Fruit fly (Drosophila melanogaster) whole organism, embryonic: Measurements from ENCODE around the gene Rpt5.

Experiments used
- Adf1 ChIP-seq: fragments of 200-800 bp; sonication (Bioruptor generic); IDR thresholded peaks from 2 replicates; pipeline ENCODE4 v1.3.6; 2022; ENCODE audit warnings: missing biosample characterization, missing genetic modification characterization
- B-H1 ChIP-seq: fragments of 200-800 bp; sonication (Bioruptor generic); IDR thresholded peaks from 3 replicates; pipeline ENCODE4 v1.3.6; 2022; ENCODE audit warnings: missing biosample characterization, missing genetic modification characterization
- Bdp1 ChIP-seq: fragments of 200-800 bp; sonication (Bioruptor generic); optimal IDR thresholded peaks from 3 replicates; lab custom pipeline; 2016; ENCODE audit warnings: missing biosample characterization, missing genetic modification characterization
- CG10462 ChIP-seq: fragments of 200-800 bp; sonication (Bioruptor generic); optimal IDR thresholded peaks from 2 replicates; lab custom pipeline; 2016; ENCODE audit warnings: missing biosample characterization, missing genetic modification characterization
- CG12071 ChIP-seq: fragments of 200-800 bp; sonication (Bioruptor generic); optimal IDR thresholded peaks from 3 replicates; lab custom pipeline; 2018; ENCODE audit warnings: missing biosample characterization, mild to moderate bottlenecking, missing genetic modification characterization
- CG15011 ChIP-seq: fragments of 200-800 bp; sonication (Bioruptor generic); optimal IDR thresholded peaks from 3 replicates; lab custom pipeline; 2018; ENCODE audit warnings: missing biosample characterization, mild to moderate bottlenecking, missing genetic modification characterization
- CG16813 ChIP-seq: fragments of 200-800 bp; sonication (Bioruptor generic); IDR thresholded peaks from 3 replicates; pipeline ENCODE4 v1.3.6; 2022; ENCODE audit warnings: missing biosample characterization, missing genetic modification characterization; ENCODE audit not compliant: partially characterized antibody
- CG1792 ChIP-seq: fragments of 200-800 bp; sonication (Bioruptor generic); optimal IDR thresholded peaks from 2 replicates; lab custom pipeline; 2016; ENCODE audit warnings: missing biosample characterization, missing genetic modification characterization
- CG18011 ChIP-seq: fragments of 200-800 bp; sonication (Bioruptor generic); optimal IDR thresholded peaks from 2 replicates; lab custom pipeline; 2017; ENCODE audit warnings: missing biosample characterization, missing genetic modification characterization, mild to moderate bottlenecking, moderate library complexity, missing genotype
- CG2199 ChIP-seq: fragments of 200-800 bp; sonication (Bioruptor generic); IDR thresholded peaks from 3 replicates; pipeline ENCODE4 v1.3.6; 2022; ENCODE audit warnings: missing biosample characterization, missing genetic modification characterization
- CG2678 ChIP-seq: fragments of 200-800 bp; sonication (Bioruptor generic); optimal IDR thresholded peaks from 3 replicates; lab custom pipeline; 2019; ENCODE audit warnings: missing biosample characterization, mild to moderate bottlenecking, missing genetic modification characterization, moderate library complexity
- CG32532 ChIP-seq: fragments of 200-800 bp; sonication (Bioruptor generic); IDR thresholded peaks from 2 replicates; pipeline ENCODE4 v1.3.6; 2022; ENCODE audit warnings: missing biosample characterization, missing genetic modification characterization
- CG33213 ChIP-seq: fragments of 200-800 bp; sonication (Bioruptor generic); optimal IDR thresholded peaks from 3 replicates; lab custom pipeline; 2016; ENCODE audit warnings: missing biosample characterization, missing genetic modification characterization
- CG3838 ChIP-seq: fragments of 200-800 bp; sonication (Bioruptor generic); optimal IDR thresholded peaks from 3 replicates; lab custom pipeline; 2016; ENCODE audit warnings: missing biosample characterization, missing genetic modification characterization
- CG4360 ChIP-seq: fragments of 200-800 bp; sonication (Bioruptor generic); IDR thresholded peaks from 2 replicates; pipeline ENCODE4 v1.3.6; 2022; ENCODE audit warnings: missing biosample characterization, missing genetic modification characterization
- CG43689 ChIP-seq: fragments of 200-800 bp; sonication (Bioruptor generic); IDR thresholded peaks from 2 replicates; pipeline ENCODE4 v1.3.6; 2022; ENCODE audit warnings: missing biosample characterization, missing genetic modification characterization
- CG5180 ChIP-seq: fragments of 200-800 bp; sonication (Bioruptor generic); optimal IDR thresholded peaks from 3 replicates; lab custom pipeline; 2017; ENCODE audit warnings: missing biosample characterization, missing genetic modification characterization, mild to moderate bottlenecking, moderate library complexity, missing genetic modification reagents
- CG7357 ChIP-seq: fragments of 200-800 bp; sonication (Bioruptor generic); IDR thresholded peaks from 3 replicates; pipeline ENCODE4 v1.3.6; 2022; ENCODE audit warnings: missing biosample characterization, missing genetic modification characterization
- CG9876 ChIP-seq: fragments of 200-800 bp; sonication (Bioruptor generic); optimal IDR thresholded peaks from 2 replicates; lab custom pipeline; 2016; ENCODE audit warnings: missing biosample characterization, missing genetic modification characterization
- D19B ChIP-seq: fragments of 200-800 bp; sonication (Bioruptor generic); optimal IDR thresholded peaks from 2 replicates; lab custom pipeline; 2017; ENCODE audit warnings: missing biosample characterization, mild to moderate bottlenecking, missing genetic modification characterization
- Dbx ChIP-seq: fragments of 200-800 bp; sonication (Bioruptor generic); IDR thresholded peaks from 3 replicates; pipeline ENCODE4 v1.3.6; 2022; ENCODE audit warnings: missing biosample characterization, missing genetic modification characterization
- Fer1 ChIP-seq: fragments of 200-800 bp; sonication (Bioruptor generic); optimal IDR thresholded peaks from 2 replicates; lab custom pipeline; 2017; ENCODE audit warnings: missing biosample characterization, mild to moderate bottlenecking, missing genetic modification characterization
- H2.0 ChIP-seq: fragments of 200-800 bp; sonication (Bioruptor generic); IDR thresholded peaks from 2 replicates; pipeline ENCODE4 v1.3.6; 2022; ENCODE audit warnings: missing biosample characterization, missing genetic modification characterization
- HLHmδ ChIP-seq: fragments of 200-800 bp; sonication (Bioruptor generic); optimal IDR thresholded peaks from 2 replicates; lab custom pipeline; 2018; ENCODE audit warnings: missing biosample characterization, mild to moderate bottlenecking, missing genetic modification characterization, moderate library complexity
- Hmr ChIP-seq: fragments of 200-800 bp; sonication (Bioruptor generic); optimal IDR thresholded peaks from 3 replicates; lab custom pipeline; 2017; ENCODE audit warnings: mild to moderate bottlenecking, missing biosample characterization, missing genetic modification reagents, missing genetic modification characterization
- Max ChIP-seq: fragments of 200-800 bp; sonication (Bioruptor generic); optimal IDR thresholded peaks from 2 replicates; lab custom pipeline; 2016; ENCODE audit warnings: missing biosample characterization, mild to moderate bottlenecking, missing genetic modification characterization
- Mes4 ChIP-seq: fragments of 200-800 bp; sonication (Bioruptor generic); optimal IDR thresholded peaks from 2 replicates; lab custom pipeline; 2016; ENCODE audit warnings: missing biosample characterization, missing genetic modification characterization
- NC2β ChIP-seq: fragments of 200-800 bp; sonication (Bioruptor generic); optimal IDR thresholded peaks from 2 replicates; lab custom pipeline; 2016; ENCODE audit warnings: missing biosample characterization, missing genetic modification characterization
- PHDP ChIP-seq: fragments of 200-800 bp; sonication (Bioruptor generic); optimal IDR thresholded peaks from 3 replicates; lab custom pipeline; 2018; ENCODE audit warnings: missing biosample characterization, mild to moderate bottlenecking, missing genetic modification characterization, moderate library complexity
- Rfx ChIP-seq: fragments of 200-800 bp; sonication (Bioruptor generic); IDR thresholded peaks from 2 replicates; pipeline ENCODE4 v1.3.6; 2022; ENCODE audit warnings: missing biosample characterization, missing genetic modification characterization
- Spps ChIP-seq: fragments of 200-800 bp; sonication (Bioruptor generic); optimal IDR thresholded peaks from 2 replicates; lab custom pipeline; 2018; ENCODE audit warnings: missing biosample characterization, mild to moderate bottlenecking, missing genetic modification characterization
- Ssrp ChIP-seq: fragments of 200-800 bp; sonication (Bioruptor generic); optimal IDR thresholded peaks from 2 replicates; lab custom pipeline; 2018; ENCODE audit warnings: missing biosample characterization, mild to moderate bottlenecking, missing genetic modification characterization, moderate library complexity
- Xrp1 ChIP-seq: fragments of 200-800 bp; sonication (Bioruptor generic); IDR thresholded peaks from 2 replicates; pipeline ENCODE4 v1.3.6; 2022; ENCODE audit warnings: missing biosample characterization, missing genetic modification characterization
- caup ChIP-seq: fragments of 200-800 bp; sonication (Bioruptor generic); optimal IDR thresholded peaks from 3 replicates; lab custom pipeline; 2017; ENCODE audit warnings: missing biosample characterization, mild to moderate bottlenecking, missing genetic modification characterization, moderate library complexity; ENCODE audit not compliant: severe bottlenecking
- chm ChIP-seq: fragments of 200-800 bp; sonication (Bioruptor generic); IDR thresholded peaks from 2 replicates; pipeline ENCODE4 v1.3.6; 2022; ENCODE audit warnings: missing biosample characterization, missing genetic modification characterization
- corto ChIP-seq: fragments of 200-800 bp; sonication (Bioruptor generic); optimal IDR thresholded peaks from 2 replicates; lab custom pipeline; 2016; ENCODE audit warnings: missing biosample characterization, mild to moderate bottlenecking, missing genetic modification characterization, moderate library complexity
- cwo ChIP-seq: fragments of 200-800 bp; sonication (Bioruptor generic); optimal IDR thresholded peaks from 3 replicates; lab custom pipeline; 2017; ENCODE audit warnings: missing biosample characterization, missing genetic modification characterization, mild to moderate bottlenecking, moderate library complexity, missing genetic modification reagents
- dysf ChIP-seq: fragments of 200-800 bp; sonication (Bioruptor generic); IDR thresholded peaks from 3 replicates; pipeline ENCODE4 v1.3.6; 2022; ENCODE audit warnings: missing biosample characterization, missing genetic modification characterization
- fru ChIP-seq: fragments of >200 bp; optimal IDR thresholded peaks from 2 replicates; lab custom pipeline; 2017
- hbn ChIP-seq: fragments of 200-800 bp; sonication (Bioruptor generic); IDR thresholded peaks from 2 replicates; pipeline ENCODE4 v1.3.6; 2022; ENCODE audit warnings: missing biosample characterization, missing genetic modification characterization; ENCODE audit not compliant: partially characterized antibody
- ind ChIP-seq: fragments of 200-800 bp; sonication (Bioruptor generic); optimal IDR thresholded peaks from 3 replicates; lab custom pipeline; 2016; ENCODE audit warnings: missing biosample characterization, missing genetic modification characterization
- kay ChIP-seq: fragments of 200-800 bp; sonication (Bioruptor generic); optimal IDR thresholded peaks from 2 replicates; lab custom pipeline; 2016; ENCODE audit warnings: missing biosample characterization, missing genetic modification characterization
- lbe ChIP-seq: fragments of 200-800 bp; sonication (Bioruptor generic); optimal IDR thresholded peaks from 2 replicates; lab custom pipeline; 2016; ENCODE audit warnings: missing biosample characterization, mild to moderate bottlenecking, missing genetic modification characterization
- mam ChIP-seq: fragments of 200-800 bp; sonication (Bioruptor generic); optimal IDR thresholded peaks from 3 replicates; lab custom pipeline; 2016; ENCODE audit warnings: missing biosample characterization, missing genetic modification characterization
- mld ChIP-seq: fragments of 200-800 bp; sonication (Bioruptor generic); IDR thresholded peaks from 3 replicates; pipeline ENCODE4 v1.3.6; 2022; ENCODE audit warnings: missing biosample characterization, missing genetic modification characterization; ENCODE audit not compliant: partially characterized antibody
- pfk ChIP-seq: fragments of 200-800 bp; sonication (Bioruptor generic); optimal IDR thresholded peaks from 2 replicates; lab custom pipeline; 2018; ENCODE audit warnings: missing biosample characterization, mild to moderate bottlenecking, missing genetic modification characterization, moderate library complexity
- repo ChIP-seq: fragments of 200-800 bp; sonication (Bioruptor generic); optimal IDR thresholded peaks from 2 replicates; lab custom pipeline; 2016; ENCODE audit warnings: missing biosample characterization, missing genetic modification characterization
- sd ChIP-seq: fragments of 200-800 bp; sonication (Bioruptor generic); optimal IDR thresholded peaks from 3 replicates; lab custom pipeline; 2018; ENCODE audit warnings: missing biosample characterization, mild to moderate bottlenecking, missing genetic modification characterization, moderate library complexity
- shn ChIP-seq: fragments of 200-800 bp; sonication (Bioruptor generic); optimal IDR thresholded peaks from 3 replicates; lab custom pipeline; 2016; ENCODE audit warnings: missing biosample characterization, missing genetic modification characterization
- so ChIP-seq: fragments of 200-800 bp; sonication (Bioruptor generic); IDR thresholded peaks from 3 replicates; pipeline ENCODE4 v1.3.6; 2022; ENCODE audit warnings: missing biosample characterization, missing genetic modification characterization

Rpt5 gene

dm6 chr3R:23767417-23767853 is 14.8 kb downstream of the Rpt5 start, which contains the start of the genes CG10214 and CG10375 (continued):
- TF ChIP-seq PHDP (tag; lab: Kevin White, UChicago): peak; percentile 71
- no peak for TF ChIP-seq B-H1 (GFP tag; lab: Robert Waterston, UW)
- TF ChIP-seq Dbx (GFP tag; lab: Robert Waterston, UW): peak; percentile 73; the same call in 2 of the 3 replicates
- TF ChIP-seq CG9876 (GFP tag; lab: Kevin White, UChicago): peak; percentile 74
- peak; percentile 11 for TF ChIP-seq CG12071 (GFP tag; lab: Kevin White, UChicago)
- TF ChIP-seq pfk (GFP tag; lab: Kevin White, UChicago): no peak
- peak; percentile 74 for TF ChIP-seq CG2678 (tag; lab: Kevin White, UChicago)
- peak; percentile 59; the same call in 1 of the 2 replicates for TF ChIP-seq CG32532 (GFP tag; lab: Robert Waterston, UW)
- TF ChIP-seq repo (GFP tag; lab: Kevin White, UChicago): peak; percentile 78
- TF ChIP-seq shn (GFP tag; lab: Kevin White, UChicago): peak; percentile 83
- peak; percentile 34; the same call in 1 of the 2 replicates for TF ChIP-seq hbn
- TF ChIP-seq CG15011 (GFP tag; lab: Kevin White, UChicago): no peak
- peak; percentile 64 for TF ChIP-seq dysf (GFP tag; lab: Robert Waterston, UW)
- TF ChIP-seq Adf1 (GFP tag; lab: Robert Waterston, UW): no peak; the same call in 1 of the 2 replicates
- TF ChIP-seq CG18011: peak; percentile 8
- peak; percentile 50 for TF ChIP-seq CG16813 (GFP tag; lab: Robert Waterston, UW)
- peak; percentile 75 for TF ChIP-seq Rfx
- peak; percentile 83 for TF ChIP-seq NC2β (GFP tag; lab: Kevin White, UChicago)
- TF ChIP-seq CG33213 (GFP tag; lab: Kevin White, UChicago): peak; percentile 87
- TF ChIP-seq Bdp1 (GFP tag; lab: Kevin White, UChicago): peak; percentile 66
- TF ChIP-seq caup: peak; percentile 70
- TF ChIP-seq CG7357: no peak; the same call in 2 of the 3 replicates
- TF ChIP-seq CG5180 (GFP tag; lab: Kevin White, UChicago): no peak
- peak; percentile 44 for TF ChIP-seq Spps (tag; lab: Kevin White, UChicago)
- peak; percentile 79 for TF ChIP-seq CG1792
- TF ChIP-seq mam (GFP tag; lab: Kevin White, UChicago): peak; percentile 87
- no peak for TF ChIP-seq CG4360 (GFP tag; lab: Robert Waterston, UW)
- 0 out of 3 replicates have a peak, but pooled peaks have one; percentile 37 for TF ChIP-seq mld
- TF ChIP-seq lbe (GFP tag; lab: Kevin White, UChicago): peak; percentile 69
- no peak for TF ChIP-seq fru (lab: Kevin White, UChicago)
- no peak for TF ChIP-seq CG43689
- TF ChIP-seq Hmr (GFP tag; lab: Kevin White, UChicago): peak; percentile 83
- peak; percentile 71 for TF ChIP-seq CG10462
- peak; percentile 27 for TF ChIP-seq D19B
- peak; percentile 82 for TF ChIP-seq Fer1 (GFP tag; lab: Kevin White, UChicago)
- TF ChIP-seq Xrp1 (GFP tag; lab: Robert Waterston, UW): peak; percentile 62; the same call in 1 of the 2 replicates
- peak; percentile 35 for TF ChIP-seq Ssrp (tag; lab: Kevin White, UChicago)
- TF ChIP-seq corto: no peak
- no peak for TF ChIP-seq HLHmδ (GFP tag; lab: Kevin White, UChicago)
- no peak for TF ChIP-seq so (GFP tag; lab: Robert Waterston, UW)
- peak; percentile 94 for TF ChIP-seq Max
- TF ChIP-seq H2.0 (GFP tag; lab: Robert Waterston, UW): peak; percentile 55
- TF ChIP-seq CG3838 (GFP tag; lab: Kevin White, UChicago): peak; percentile 34
- TF ChIP-seq sd: peak; percentile 71
- TF ChIP-seq Mes4 (GFP tag; lab: Kevin White, UChicago): peak; percentile 66
- 0 out of 3 replicates have a peak, but pooled peaks have one; percentile 42 for TF ChIP-seq CG2199
- TF ChIP-seq chm: no peak
- TF ChIP-seq kay: peak; percentile 47
- peak; percentile 21 for TF ChIP-seq cwo (GFP tag; lab: Kevin White, UChicago)
- peak; percentile 80 for TF ChIP-seq ind (GFP tag; lab: Kevin White, UChicago)
